Worm (Caenorhabditis elegans) whole organism, young adult: ENCODE data around the gene W03H9.1.

Experiments used
- aptf-3 ChIP-seq: fragments of 200-800 bp; sonication (Bioruptor generic); IDR thresholded peaks from 2 replicates; pipeline ENCODE4 v1.3.6; 2022; ENCODE audit warnings: missing genetic modification characterization, missing compliant biosample characterization
- unc-62 ChIP-seq: fragments of 150-350 bp; optimal IDR thresholded peaks from 2 replicates; lab custom pipeline; 2014; ENCODE audit warnings: missing biosample characterization, missing genetic modification reagents, missing genetic modification characterization

- TF ChIP-seq unc-62 (GFP tag; lab: Kevin White, UChicago) (no peak), aptf-3 (GFP tag; lab: Robert Waterston, UW) (no peak)
These were observed 23.2 kb upstream of the W03H9.1 start for ce11 chrII:14173176-14173575.
